Fruit fly (Drosophila melanogaster): ENCODE data around the gene Rab30.

DNA sequence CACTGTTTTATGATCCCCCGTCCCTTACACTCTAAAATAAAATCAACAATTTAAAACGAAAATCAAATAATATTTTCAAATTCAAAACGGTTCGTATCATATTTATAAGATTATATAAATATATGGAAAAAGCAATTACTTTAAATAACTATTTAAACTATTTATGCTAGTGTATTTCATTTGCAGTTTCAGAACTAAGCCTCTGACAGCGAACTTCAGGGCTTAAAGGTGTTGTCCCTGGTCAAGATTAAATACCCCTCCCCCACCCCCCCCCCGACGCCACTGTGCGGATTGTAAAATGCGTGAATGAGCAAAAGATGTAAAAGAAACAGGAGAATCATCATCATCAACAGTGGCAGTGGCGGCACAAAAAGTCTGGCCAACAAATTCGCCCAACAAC, 44.4 kb upstream of the Rab30 start:
- TF ChIP-seq CG8478 (optimal IDR thresholded peaks at IDR 0.05) (no peak), CTCF (optimal IDR thresholded peaks at IDR 0.05) (no peak)
